Fruit fly (Drosophila melanogaster): ENCODE measurements around the gene CG15357.

The CG15357 gene

DNA sequence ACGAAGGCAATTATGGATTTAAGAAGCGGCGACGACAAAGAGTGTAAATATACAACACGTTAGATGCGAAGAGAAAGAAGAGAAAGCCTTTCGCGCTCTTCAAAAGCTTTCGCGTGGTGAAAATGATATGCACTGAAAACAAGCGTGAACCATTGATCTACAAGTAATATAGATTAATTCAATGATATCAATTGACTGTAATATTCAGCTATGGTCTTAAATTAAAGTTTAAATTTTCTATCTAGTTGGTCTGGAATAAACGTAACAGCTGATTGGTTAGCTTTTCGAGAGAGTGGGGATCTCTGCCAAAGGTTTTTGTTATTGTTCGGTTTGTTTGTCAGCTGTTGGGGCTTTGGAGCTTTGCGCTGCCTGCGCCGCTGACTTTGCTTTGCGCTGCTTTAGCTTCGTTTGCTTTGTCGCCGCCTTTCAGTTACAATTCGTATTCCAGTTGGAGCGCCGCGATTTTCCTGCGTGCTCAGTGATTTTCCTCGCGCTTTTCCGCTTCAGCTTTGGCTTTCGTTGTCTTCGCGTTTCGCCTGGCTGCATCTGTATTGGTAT lies 34.1 kb downstream of the CG15357 start (continued):
- TF ChIP-seq H15 (GFP tag; IDR thresholded peaks at IDR 0.05) (no peak), trh (GFP tag; optimal IDR thresholded peaks at IDR 0.05) (no peak), CG1602 (GFP tag; optimal IDR thresholded peaks at IDR 0.05) (no peak), CG13296 (GFP tag; optimal IDR thresholded peaks at IDR 0.05) (peak; percentile 23), CG7372 (GFP tag; IDR thresholded peaks at IDR 0.05) (no peak), CG31441 (GFP tag; IDR thresholded peaks at IDR 0.05) (peak; percentile 18; the same call in 1 of the 2 replicates), CG31224 (GFP tag; IDR thresholded peaks at IDR 0.05) (no peak), disco-r (GFP tag; optimal IDR thresholded peaks at IDR 0.05) (no peak), Lpt (GFP tag; optimal IDR thresholded peaks at IDR 0.05) (no peak), chm (GFP tag; IDR thresholded peaks at IDR 0.05) (no peak), Hr78 (GFP tag; optimal IDR thresholded peaks at IDR 0.05) (peak in 1 of 2 experiments; percentile 3), CG10209 (GFP tag; optimal IDR thresholded peaks at IDR 0.05) (no peak), CG2889 (GFP tag; IDR thresholded peaks at IDR 0.05) (no peak), CG6791 (GFP tag; IDR thresholded peaks at IDR 0.05; ENCODE audit: partially characterized antibody) (no peak), grn (GFP tag; optimal IDR thresholded peaks at IDR 0.05) (no peak), CG8089 (GFP tag; optimal IDR thresholded peaks at IDR 0.05) (no peak), CG7839 (tag; optimal IDR thresholded peaks at IDR 0.05) (no peak), D19A (tag; optimal IDR thresholded peaks at IDR 0.05) (no peak), Hr39 (optimal IDR thresholded peaks at IDR 0.05) (no peak), otp (GFP tag; IDR thresholded peaks at IDR 0.05) (no peak), pros (GFP tag; optimal IDR thresholded peaks at IDR 0.05) (no peak), CG6654 (GFP tag; optimal IDR thresholded peaks at IDR 0.05) (no peak), C15 (GFP tag; IDR thresholded peaks at IDR 0.05) (no peak), ham (GFP tag; IDR thresholded peaks at IDR 0.05) (no peak), corto (GFP tag; optimal IDR thresholded peaks at IDR 0.05) (peak; percentile 14), Chrac-16 (GFP tag; optimal IDR thresholded peaks at IDR 0.05) (no peak), CG31365 (tag; optimal IDR thresholded peaks at IDR 0.05) (peak; percentile 11), CG7786 (GFP tag; optimal IDR thresholded peaks at IDR 0.05) (no peak), CG9437 (GFP tag; optimal IDR thresholded peaks at IDR 0.05) (no peak), Oli (tag; optimal IDR thresholded peaks at IDR 0.05) (no peak), Hmr (GFP tag; optimal IDR thresholded peaks at IDR 0.05) (no peak), CG15696 (tag; optimal IDR thresholded peaks at IDR 0.05) (no peak), crol (GFP tag; IDR thresholded peaks at IDR 0.05) (no peak), CG8290 (GFP tag; optimal IDR thresholded peaks at IDR 0.05) (no peak), CG8290 (tag; optimal IDR thresholded peaks at IDR 0.05) (no peak), tap (tag; optimal IDR thresholded peaks at IDR 0.05) (peak; percentile 16), Atf6 (GFP tag; IDR thresholded peaks at IDR 0.05) (no peak), Six4 (GFP tag; optimal IDR thresholded peaks at IDR 0.05) (no peak), scrt (GFP tag; optimal IDR thresholded peaks at IDR 0.05) (no peak), ERR (GFP tag; optimal IDR thresholded peaks at IDR 0.05) (no peak), eyg (GFP tag; optimal IDR thresholded peaks at IDR 0.05) (no peak), sens-2 (GFP tag; IDR thresholded peaks at IDR 0.05) (no peak), en (GFP tag; optimal IDR thresholded peaks at IDR 0.05) (no peak), Trl (optimal IDR thresholded peaks at IDR 0.05) (peak; percentile 53), Trl (GFP tag; optimal IDR thresholded peaks at IDR 0.05) (no peak), CG10147 (GFP tag; optimal IDR thresholded peaks at IDR 0.05) (no peak), CG12236 (GFP tag; optimal IDR thresholded peaks at IDR 0.05) (no peak), lab (GFP tag; optimal IDR thresholded peaks at IDR 0.05) (peak; percentile 62), amos (GFP tag; IDR thresholded peaks at IDR 0.05; ENCODE audit: partially characterized antibody) (peak; percentile 4; the same call in 1 of the 2 replicates), CG5180 (GFP tag; optimal IDR thresholded peaks at IDR 0.05) (no peak), CG13123 (GFP tag; optimal IDR thresholded peaks at IDR 0.05) (no peak), vnd (GFP tag; IDR thresholded peaks at IDR 0.05; ENCODE audit: partially characterized antibody) (no peak)
